Fruit fly (Drosophila melanogaster): ENCODE results near the gene Mical.

Gene Mical

dm6 chr3R:9961163-9962072 lies 81.3 kb downstream of the Mical start (continued):
- TF ChIP-seq brk (GFP tag; optimal IDR thresholded peaks at IDR 0.05) (peak; percentile 3), Myc (optimal IDR thresholded peaks at IDR 0.05) (no peak)

dm6 chr3R:9959911-9960310 lies 82.8 kb downstream of the Mical start:
- TF ChIP-seq Myc (optimal IDR thresholded peaks at IDR 0.05) (no peak), tai (GFP tag; optimal IDR thresholded peaks at IDR 0.05) (no peak), sv (GFP tag; optimal IDR thresholded peaks at IDR 0.05) (no peak), Abd-B (GFP tag; optimal IDR thresholded peaks at IDR 0.05) (no peak), CG9705 (GFP tag; optimal IDR thresholded peaks at IDR 0.05) (no peak), Dfd (GFP tag; optimal IDR thresholded peaks at IDR 0.05) (no peak), Hr78 (GFP tag; optimal IDR thresholded peaks at IDR 0.05) (no peak), br (GFP tag; optimal IDR thresholded peaks at IDR 0.05) (no peak), N (GFP tag; optimal IDR thresholded peaks at IDR 0.05) (no peak), CG32264 (GFP tag; optimal IDR thresholded peaks at IDR 0.05) (no peak), rgr (GFP tag; optimal IDR thresholded peaks at IDR 0.05) (no peak), Vsx2 (GFP tag; optimal IDR thresholded peaks at IDR 0.05; ENCODE audit: partially characterized antibody) (no peak), usp (GFP tag; optimal IDR thresholded peaks at IDR 0.05) (no peak), ey (GFP tag; optimal IDR thresholded peaks at IDR 0.05) (no peak), dmrt93B (GFP tag; optimal IDR thresholded peaks at IDR 0.05) (no peak), GATAd (GFP tag; optimal IDR thresholded peaks at IDR 0.05) (no peak), Sp1 (GFP tag; optimal IDR thresholded peaks at IDR 0.05) (no peak)

- TF ChIP-seq GATAd (GFP tag; optimal IDR thresholded peaks at IDR 0.05) (no peak), Rel (GFP tag; optimal IDR thresholded peaks at IDR 0.05) (no peak), Rel (tag; optimal IDR thresholded peaks at IDR 0.05) (peak; percentile 24)
Observed at dm6 chr3R:9957202-9957601, 85.5 kb downstream of the Mical start.

dm6 chr3R:9956725-9957124 lies 86.0 kb downstream of the Mical start:
- TF ChIP-seq HLH106 (tag; optimal IDR thresholded peaks at IDR 0.05), result no peak
- no peak for TF ChIP-seq tai (GFP tag; optimal IDR thresholded peaks at IDR 0.05)
- no peak for TF ChIP-seq Hr83 (GFP tag; optimal IDR thresholded peaks at IDR 0.05; ENCODE audit: poor library complexity, severe bottlenecking)
- no peak for TF ChIP-seq OdsH (GFP tag; optimal IDR thresholded peaks at IDR 0.05)
- TF ChIP-seq Vsx2 (GFP tag; optimal IDR thresholded peaks at IDR 0.05; ENCODE audit: partially characterized antibody), result no peak
- TF ChIP-seq psq (GFP tag; optimal IDR thresholded peaks at IDR 0.05), result no peak
- no peak for TF ChIP-seq CrebA (GFP tag; optimal IDR thresholded peaks at IDR 0.05; ENCODE audit: borderline replicate concordance)
- TF ChIP-seq pan (optimal IDR thresholded peaks at IDR 0.05), result no peak
- no peak for TF ChIP-seq Mio (GFP tag; optimal IDR thresholded peaks at IDR 0.05)
- no peak for TF ChIP-seq Dfd (GFP tag; optimal IDR thresholded peaks at IDR 0.05)
- no peak for TF ChIP-seq CG9705 (GFP tag; optimal IDR thresholded peaks at IDR 0.05)
- no peak for TF ChIP-seq dsf (GFP tag; optimal IDR thresholded peaks at IDR 0.05; ENCODE audit: borderline replicate concordance)
- TF ChIP-seq sv (GFP tag; optimal IDR thresholded peaks at IDR 0.05), result no peak
- TF ChIP-seq Myc (optimal IDR thresholded peaks at IDR 0.05), result no peak
- TF ChIP-seq br (GFP tag; optimal IDR thresholded peaks at IDR 0.05), result no peak
- no peak for TF ChIP-seq fru (GFP tag; optimal IDR thresholded peaks at IDR 0.05)
- no peak for TF ChIP-seq rgr (GFP tag; optimal IDR thresholded peaks at IDR 0.05)
- TF ChIP-seq dmrt93B (GFP tag; optimal IDR thresholded peaks at IDR 0.05), result no peak
- no peak for TF ChIP-seq Hnf4 (GFP tag; optimal IDR thresholded peaks at IDR 0.05)
- TF ChIP-seq Jra (GFP tag; optimal IDR thresholded peaks at IDR 0.05), result no peak

dm6 chr3R:9954648-9955290 lies 87.9 kb downstream of the Mical start:
- TF ChIP-seq rgr (GFP tag; optimal IDR thresholded peaks at IDR 0.05), result peak; percentile 26
- no peak for TF ChIP-seq dl (GFP tag; optimal IDR thresholded peaks at IDR 0.05; ENCODE audit: insufficient read depth in 1 of 2, partially characterized antibody in 2 of 2)
- no peak for TF ChIP-seq Myc (optimal IDR thresholded peaks at IDR 0.05)
- no peak for TF ChIP-seq usp (GFP tag; optimal IDR thresholded peaks at IDR 0.05)
- peak; percentile 41 for TF ChIP-seq psq (GFP tag; optimal IDR thresholded peaks at IDR 0.05)
- peak; percentile 42 for TF ChIP-seq brk (GFP tag; optimal IDR thresholded peaks at IDR 0.05)
- TF ChIP-seq ey (GFP tag; optimal IDR thresholded peaks at IDR 0.05), result no peak
- TF ChIP-seq woc (GFP tag; optimal IDR thresholded peaks at IDR 0.05), result peak; percentile 38
- no peak for TF ChIP-seq N (GFP tag; optimal IDR thresholded peaks at IDR 0.05)
- TF ChIP-seq dmrt93B (GFP tag; optimal IDR thresholded peaks at IDR 0.05), result no peak
- no peak for TF ChIP-seq jim (GFP tag; optimal IDR thresholded peaks at IDR 0.05)
- TF ChIP-seq tai (GFP tag; optimal IDR thresholded peaks at IDR 0.05), result peak; percentile 75
- TF ChIP-seq foxo (GFP tag; optimal IDR thresholded peaks at IDR 0.05), result peak in 1 of 2 experiments; percentile 25
- TF ChIP-seq Hr78 (GFP tag; optimal IDR thresholded peaks at IDR 0.05), result no peak
- TF ChIP-seq Mio (GFP tag; optimal IDR thresholded peaks at IDR 0.05), result no peak
- TF ChIP-seq GATAd (GFP tag; optimal IDR thresholded peaks at IDR 0.05), result no peak
- no peak for TF ChIP-seq Dif (GFP tag; optimal IDR thresholded peaks at IDR 0.05; ENCODE audit: partially characterized antibody)
- no peak for TF ChIP-seq Jra (GFP tag; optimal IDR thresholded peaks at IDR 0.05)
- TF ChIP-seq Rel (GFP tag; optimal IDR thresholded peaks at IDR 0.05), result peak; percentile 49
- TF ChIP-seq Rel (tag; optimal IDR thresholded peaks at IDR 0.05), result peak; percentile 58
- no peak for TF ChIP-seq Sp1 (GFP tag; optimal IDR thresholded peaks at IDR 0.05)
- peak; percentile 87 for TF ChIP-seq CrebA (GFP tag; optimal IDR thresholded peaks at IDR 0.05; ENCODE audit: borderline replicate concordance)
- TF ChIP-seq lola (GFP tag; optimal IDR thresholded peaks at IDR 0.05), result no peak
- TF ChIP-seq CG9705 (GFP tag; optimal IDR thresholded peaks at IDR 0.05), result no peak
- no peak for TF ChIP-seq pan (optimal IDR thresholded peaks at IDR 0.05)
- TF ChIP-seq fru (GFP tag; optimal IDR thresholded peaks at IDR 0.05), result peak; percentile 27

Data from whole organism, wandering third instar larva.